Fruit fly (Drosophila melanogaster): Measurements from ENCODE around the gene eIF4G1.

DNA sequence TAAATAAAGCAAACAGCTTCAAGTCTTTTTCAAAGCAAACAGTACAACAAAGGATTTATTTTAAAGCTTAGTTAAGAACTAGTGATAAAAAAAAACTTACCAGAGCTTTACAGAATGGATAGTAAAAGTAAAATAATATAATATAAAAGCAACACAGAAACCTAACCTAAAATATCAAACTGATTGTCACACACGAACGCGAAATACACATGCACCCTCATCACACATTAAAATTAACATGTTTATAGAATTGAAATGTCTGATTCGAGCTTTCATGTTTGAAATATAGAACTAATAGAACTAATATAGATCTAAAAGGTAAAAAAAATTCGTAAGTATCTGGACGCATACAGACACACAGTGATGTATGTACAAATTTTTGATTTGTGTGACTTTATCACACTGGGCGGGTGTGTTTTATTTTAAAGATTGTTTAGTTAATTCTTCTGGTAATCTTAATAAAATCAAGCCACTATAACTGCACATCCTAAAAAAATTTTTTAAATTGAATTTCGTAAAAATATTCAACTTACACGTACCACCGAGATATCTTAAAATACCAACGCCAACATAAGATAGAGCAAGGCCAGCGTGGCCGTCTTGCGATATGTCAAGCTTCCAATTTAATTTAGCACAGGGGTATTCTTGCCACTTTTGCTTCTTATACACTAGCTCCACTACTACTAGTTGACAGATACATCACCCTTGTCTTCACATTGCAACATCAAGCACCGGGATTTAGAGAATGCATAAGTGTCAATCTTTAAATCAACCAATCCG, 63.9 kb downstream of the eIF4G1 start, which contains the start of gene Gyf:
- no peak for TF ChIP-seq crp (GFP tag; optimal IDR thresholded peaks at IDR 0.05)
- peak in 1 of 3 experiments; percentile 77 for TF ChIP-seq lola (GFP tag; optimal IDR thresholded peaks at IDR 0.05)
- peak; percentile 53 for TF ChIP-seq CG34376 (GFP tag; optimal IDR thresholded peaks at IDR 0.05)
- TF ChIP-seq klu (GFP tag; IDR thresholded peaks at IDR 0.05), result no peak
